Fruit fly (Drosophila melanogaster) whole organism, adult: Measurements from ENCODE around the gene CG2059.

Source experiments
- CG11617 ChIP-seq: fragments of 200-800 bp; sonication (Bioruptor generic); optimal IDR thresholded peaks from 2 replicates; lab custom pipeline; 2017; ENCODE audit warnings: mild to moderate bottlenecking, missing biosample characterization, missing genetic modification reagents, missing genetic modification characterization
- CG12768 ChIP-seq: fragments of 200-800 bp; sonication (Bioruptor generic); optimal IDR thresholded peaks from 2 replicates; lab custom pipeline; 2017; ENCODE audit warnings: missing biosample characterization, missing genetic modification characterization, mild to moderate bottlenecking, moderate library complexity, missing genetic modification reagents
- CG14711 ChIP-seq: fragments of 200-800 bp; sonication (Bioruptor generic); optimal IDR thresholded peaks from 2 replicates; lab custom pipeline; 2018; ENCODE audit warnings: missing biosample characterization, mild to moderate bottlenecking, missing genetic modification characterization, moderate library complexity
- CG1620 ChIP-seq: fragments of 200-800 bp; sonication (Bioruptor generic); optimal IDR thresholded peaks from 2 replicates; lab custom pipeline; 2016; ENCODE audit warnings: missing biosample characterization, missing genetic modification characterization
- CG33017 ChIP-seq: fragments of 200-800 bp; sonication (Bioruptor generic); optimal IDR thresholded peaks from 2 replicates; lab custom pipeline; 2018; ENCODE audit warnings: missing biosample characterization, mild to moderate bottlenecking, missing genetic modification characterization, moderate library complexity
- CG5204 ChIP-seq: fragments of 200-800 bp; sonication (Bioruptor generic); optimal IDR thresholded peaks from 2 replicates; lab custom pipeline; 2016; ENCODE audit warnings: missing biosample characterization, missing genetic modification characterization
- CG7045 ChIP-seq: fragments of 200-800 bp; sonication (Bioruptor generic); optimal IDR thresholded peaks from 2 replicates; lab custom pipeline; 2017; ENCODE audit warnings: missing biosample characterization, mild to moderate bottlenecking, missing genetic modification characterization
- CG7101 ChIP-seq: fragments of 200-800 bp; sonication (Bioruptor generic); optimal IDR thresholded peaks from 2 replicates; lab custom pipeline; 2018; ENCODE audit warnings: missing biosample characterization, mild to moderate bottlenecking, missing genetic modification characterization, moderate library complexity
- Clk ChIP-seq: fragments of 200-800 bp; sonication (Bioruptor generic); optimal IDR thresholded peaks from 2 replicates; lab custom pipeline; 2017; ENCODE audit warnings: missing biosample characterization, missing genetic modification characterization
- Crg-1 ChIP-seq: fragments of 200-800 bp; sonication (Bioruptor generic); optimal IDR thresholded peaks from 2 replicates; lab custom pipeline; 2016; ENCODE audit warnings: missing biosample characterization, missing genetic modification characterization
- Hr96 ChIP-seq: fragments of 200-800 bp; sonication (Bioruptor generic); optimal IDR thresholded peaks from 2 replicates; lab custom pipeline; 2016; ENCODE audit warnings: missing biosample characterization, missing genetic modification characterization
- Mnt ChIP-seq: fragments of 200-800 bp; sonication (Bioruptor generic); optimal IDR thresholded peaks from 2 replicates; lab custom pipeline; 2016; ENCODE audit warnings: missing biosample characterization, mild to moderate bottlenecking, missing genetic modification characterization
- bab1 ChIP-seq: fragments of 200-800 bp; sonication (Bioruptor generic); optimal IDR thresholded peaks from 3 replicates; lab custom pipeline; 2019; ENCODE audit warnings: missing biosample characterization, mild to moderate bottlenecking, missing genetic modification characterization, moderate library complexity
- cic ChIP-seq: fragments of 200-800 bp; sonication (Bioruptor generic); optimal IDR thresholded peaks from 2 replicates; lab custom pipeline; 2017; ENCODE audit warnings: missing biosample characterization, mild to moderate bottlenecking, missing genetic modification characterization, moderate library complexity
- cnc ChIP-seq, 2 experiments: fragments of >200 bp; optimal IDR thresholded peaks; 2 replicates each; lab custom pipeline; 2017
- kay ChIP-seq: fragments of 200-800 bp; sonication (Bioruptor generic); peaks from one replicate; lab custom pipeline; 2016; ENCODE audit warnings: missing biosample characterization, missing genetic modification characterization, borderline replicate concordance
- ovo ChIP-seq: fragments of 200-800 bp; sonication (Bioruptor generic); optimal IDR thresholded peaks from 2 replicates; lab custom pipeline; 2016; ENCODE audit warnings: missing biosample characterization, missing genetic modification characterization
- pad ChIP-seq: fragments of 200-800 bp; sonication (Bioruptor generic); optimal IDR thresholded peaks from 3 replicates; lab custom pipeline; 2017; ENCODE audit warnings: missing biosample characterization, missing genetic modification characterization, mild to moderate bottlenecking, moderate library complexity, missing genetic modification reagents
- tj ChIP-seq: fragments of 200-800 bp; sonication (Bioruptor generic); optimal IDR thresholded peaks from 3 replicates; lab custom pipeline; 2017; ENCODE audit warnings: missing biosample characterization, mild to moderate bottlenecking, missing genetic modification characterization, moderate library complexity
- toe ChIP-seq: fragments of 200-800 bp; sonication (Bioruptor generic); optimal IDR thresholded peaks from 2 replicates; lab custom pipeline; 2016; ENCODE audit warnings: missing biosample characterization, missing genetic modification characterization

The CG2059 gene

DNA sequence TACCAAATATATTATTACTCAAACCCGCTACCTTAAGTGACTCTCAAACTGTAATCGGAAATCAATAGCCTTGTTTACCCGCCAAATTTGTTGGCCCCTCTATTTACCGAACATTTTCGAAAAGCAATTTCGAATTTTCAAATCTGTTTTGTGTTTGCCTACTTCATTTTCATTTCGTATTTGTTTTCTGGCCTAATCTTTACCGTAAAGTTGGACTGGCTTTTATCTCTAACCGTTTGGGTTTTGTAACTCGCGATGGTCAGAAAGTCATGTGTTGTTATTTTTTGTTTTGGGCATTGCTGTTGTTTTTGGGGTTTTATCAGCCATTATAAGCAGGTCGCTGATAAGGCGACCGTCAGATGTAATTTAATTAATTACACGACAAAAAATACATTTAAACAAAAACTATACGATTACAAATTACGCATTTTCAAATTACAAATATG, 47.2 kb downstream of the CG2059 start:
- TF ChIP-seq CG7045 (GFP tag; lab: Kevin White, UChicago), result no peak
- TF ChIP-seq tj (GFP tag; lab: Kevin White, UChicago), result no peak
- TF ChIP-seq pad (GFP tag; lab: Kevin White, UChicago), result no peak
- no peak for TF ChIP-seq CG12768
- TF ChIP-seq CG33017 (tag; lab: Kevin White, UChicago), result no peak
- no peak for TF ChIP-seq Clk (GFP tag; lab: Kevin White, UChicago)
- TF ChIP-seq CG14711 (tag; lab: Kevin White, UChicago), result no peak
- TF ChIP-seq kay, result no peak
- TF ChIP-seq ovo (GFP tag; lab: Kevin White, UChicago), result no peak
- TF ChIP-seq toe, result no peak

DNA sequence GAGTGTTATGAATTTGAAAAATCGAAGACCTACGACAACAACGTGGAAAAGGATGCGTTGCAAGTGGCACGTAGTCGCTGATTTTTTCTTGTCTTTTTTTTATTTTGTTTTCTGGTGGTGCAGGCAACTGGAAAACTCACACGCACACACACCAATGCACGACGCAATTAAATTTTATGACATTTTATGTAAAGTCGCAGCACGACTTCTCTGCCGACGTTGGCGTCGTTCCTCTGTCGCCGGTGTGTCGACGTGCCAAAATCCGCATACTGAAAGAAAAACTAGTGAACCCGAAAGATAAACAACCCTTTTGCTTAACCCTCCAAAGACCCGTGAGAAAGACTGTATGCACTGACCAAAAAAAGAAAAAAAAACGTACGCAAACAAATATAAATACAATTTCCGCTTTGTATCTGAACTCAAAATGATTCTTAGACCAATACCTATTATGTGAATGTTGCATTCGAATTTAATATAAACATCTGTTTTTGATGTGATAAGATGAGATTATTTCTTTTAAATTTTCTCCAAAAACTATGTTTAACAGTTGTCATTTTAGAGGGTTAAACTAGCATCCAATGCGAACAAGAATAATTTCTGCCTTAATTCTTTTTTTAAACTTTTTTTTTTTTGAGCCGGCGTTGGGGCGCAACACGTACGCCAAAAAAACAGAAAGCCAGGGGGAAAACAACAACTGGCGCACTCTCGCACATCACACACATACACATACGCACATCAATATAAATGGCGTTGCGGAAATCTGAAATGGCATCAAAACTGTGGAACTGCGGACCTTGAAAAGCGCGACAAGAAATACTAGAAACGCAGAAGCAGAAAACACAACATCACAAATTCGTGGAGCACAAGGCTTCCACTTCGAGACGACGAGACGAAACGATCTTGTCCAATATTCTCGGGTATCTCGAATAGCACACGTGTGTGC, 48.0 kb downstream of the CG2059 start:
- TF ChIP-seq bab1 (GFP tag; lab: Kevin White, UChicago) (peak; percentile 63), CG12768 (no peak)

DNA sequence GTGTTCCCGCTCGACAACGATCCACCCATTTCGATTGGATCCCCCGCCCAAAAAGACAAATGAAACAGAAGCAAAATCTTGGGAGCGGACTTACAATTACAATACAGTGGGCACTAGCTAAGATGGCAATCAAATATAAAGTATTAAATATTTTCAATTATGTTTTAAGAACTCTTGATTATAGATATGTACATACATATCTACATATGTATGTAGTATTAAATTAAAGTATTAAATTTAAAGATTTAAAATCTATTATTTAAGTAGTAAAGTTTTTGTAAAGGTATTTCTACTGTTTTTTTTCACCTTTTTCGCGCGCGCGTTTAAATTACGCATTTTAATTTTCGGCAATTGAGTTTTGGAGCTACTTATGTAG, 48.6 kb downstream of the CG2059 start:
- TF ChIP-seq Crg-1 (GFP tag; lab: Kevin White, UChicago) (no peak), bab1 (GFP tag; lab: Kevin White, UChicago) (peak; percentile 51), CG14711 (tag; lab: Kevin White, UChicago) (peak; percentile 40), kay (no peak), CG1620 (no peak), CG7101 (tag; lab: Kevin White, UChicago) (peak; percentile 49), toe (no peak), cnc (optimal IDR thresholded peaks at IDR 0.05; lab: Kevin White, UChicago) (no peak)

DNA sequence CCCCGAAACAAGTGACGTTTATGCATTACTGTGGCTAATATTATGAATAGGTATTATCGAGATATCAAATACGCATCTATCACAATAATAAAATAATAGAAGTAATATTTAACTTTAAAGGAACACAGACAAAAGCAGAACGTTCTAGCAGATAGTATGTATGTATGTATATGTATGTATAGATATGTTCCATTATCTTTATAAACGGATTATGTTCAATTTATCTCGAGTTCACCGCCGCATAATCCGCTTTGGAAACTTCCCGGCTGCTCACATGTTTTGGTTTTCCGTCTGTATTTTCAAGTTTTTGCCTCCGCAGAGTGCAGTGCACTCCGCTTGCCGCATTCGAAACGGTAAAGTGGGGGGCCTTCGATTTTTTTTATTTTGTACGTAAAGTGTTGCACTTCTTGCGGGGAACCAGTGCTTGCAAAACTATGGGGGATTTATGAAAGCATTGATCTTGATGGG, 49.4 kb downstream of the CG2059 start:
- TF ChIP-seq CG12768, result no peak
- TF ChIP-seq CG7101 (tag; lab: Kevin White, UChicago), result peak; percentile 20

DNA sequence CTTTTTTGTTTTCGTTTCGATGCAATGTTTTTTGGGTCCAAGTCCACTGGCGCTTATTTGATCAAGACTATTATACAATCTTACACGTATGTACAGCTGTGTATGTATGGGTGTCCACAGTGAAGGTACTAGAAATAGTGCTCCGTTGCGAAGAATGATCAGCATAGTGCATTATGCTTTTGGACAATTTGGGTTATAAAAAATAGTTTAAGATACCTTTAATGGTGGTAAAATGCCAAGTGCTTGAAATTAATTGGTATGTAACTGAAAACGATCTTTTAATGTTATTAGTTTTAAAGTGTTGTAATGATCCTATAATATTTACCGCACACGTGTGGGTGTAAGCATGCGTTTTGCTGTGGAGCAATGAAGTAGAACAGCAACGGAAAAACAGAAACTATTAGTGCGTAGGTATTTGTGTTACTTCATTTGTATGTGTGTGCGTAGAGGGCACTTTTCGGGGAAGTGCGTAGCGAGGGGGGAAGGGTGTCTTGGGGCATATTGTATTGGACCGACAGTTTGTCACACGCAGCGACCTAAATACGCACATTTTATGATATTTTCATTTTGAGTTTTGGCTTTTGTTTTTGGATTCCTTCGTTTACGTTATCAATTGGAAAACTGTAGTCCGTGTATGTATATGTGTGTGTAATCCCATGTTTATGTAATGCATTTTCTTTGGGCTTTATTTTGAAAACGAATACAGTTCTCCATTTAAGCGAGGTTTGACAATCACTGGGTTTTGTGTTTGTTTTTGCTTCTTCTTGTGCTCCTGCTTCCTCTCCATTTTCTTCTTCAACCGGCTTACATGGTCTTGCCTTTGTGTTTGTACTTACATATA, 50.2 kb downstream of the CG2059 start:
- TF ChIP-seq CG11617 (no peak), cic (GFP tag; lab: Kevin White, UChicago) (no peak), cnc (optimal IDR thresholded peaks at IDR 0.05; lab: Kevin White, UChicago) (no peak), Crg-1 (GFP tag; lab: Kevin White, UChicago) (no peak), CG12768 (no peak), CG5204 (GFP tag; lab: Kevin White, UChicago) (no peak), CG14711 (tag; lab: Kevin White, UChicago) (peak; percentile 9), bab1 (GFP tag; lab: Kevin White, UChicago) (peak; percentile 61), CG1620 (no peak)

DNA sequence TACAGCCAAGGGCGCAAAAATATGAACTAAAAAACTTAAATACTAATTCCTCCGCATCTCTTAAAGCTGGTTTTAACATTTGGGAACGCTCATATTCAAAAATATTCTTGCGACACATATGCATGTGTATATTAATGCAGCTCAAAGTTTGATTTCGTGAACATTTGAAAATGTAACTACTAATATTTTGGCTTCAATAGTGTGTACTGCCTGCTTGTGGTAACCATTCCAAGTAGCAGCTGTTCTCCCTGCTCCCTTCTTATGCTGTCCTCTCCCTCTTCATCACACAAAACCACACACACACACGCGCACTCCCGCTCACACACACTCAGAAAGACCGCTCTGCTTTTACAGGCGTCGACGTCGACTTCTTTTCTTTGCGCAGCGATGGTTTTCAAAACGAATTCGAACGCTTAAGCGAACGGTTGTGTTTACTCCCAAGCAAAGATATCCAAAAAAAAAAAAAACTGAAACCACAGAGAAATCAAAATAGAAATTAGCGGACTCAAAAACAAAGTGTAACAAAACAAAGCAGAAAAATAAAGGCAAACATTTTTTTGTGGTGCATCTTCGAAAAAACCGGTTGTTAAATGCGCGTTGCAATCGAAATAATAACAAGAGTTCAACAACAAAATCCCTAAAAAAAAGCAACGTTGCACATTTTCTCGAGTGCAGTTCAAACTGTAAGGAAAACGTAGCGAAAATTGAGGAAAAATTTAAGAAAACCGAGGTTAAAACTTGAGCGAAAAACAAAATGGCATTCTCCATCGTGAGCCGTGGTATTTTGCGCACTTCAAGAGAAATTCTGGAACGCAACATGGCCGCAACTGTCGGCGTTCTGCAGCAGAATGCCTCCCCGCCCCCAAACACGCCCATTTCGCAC, 51.0 kb downstream of the CG2059 start, which contains the start of gene CBP:
CBP (plus strand) TSS at position 391 of the 883 bp plus-strand sequence.
- TF ChIP-seq toe, result no peak
- no peak for TF ChIP-seq Mnt (GFP tag; lab: Kevin White, UChicago)
- no peak for TF ChIP-seq kay
- TF ChIP-seq Hr96, result peak; percentile 48
- no peak for TF ChIP-seq CG5204 (GFP tag; lab: Kevin White, UChicago)
- TF ChIP-seq CG12768, result no peak
- TF ChIP-seq Crg-1 (GFP tag; lab: Kevin White, UChicago), result no peak
- TF ChIP-seq cic (GFP tag; lab: Kevin White, UChicago), result no peak
- peak; percentile 60 for TF ChIP-seq CG7101 (tag; lab: Kevin White, UChicago)
- TF ChIP-seq Clk (GFP tag; lab: Kevin White, UChicago), result no peak
- no peak for TF ChIP-seq cnc (optimal IDR thresholded peaks at IDR 0.05; lab: Kevin White, UChicago)
- peak; percentile 2 for TF ChIP-seq CG1620
- TF ChIP-seq tj (GFP tag; lab: Kevin White, UChicago), result no peak
- no peak for TF ChIP-seq CG11617
- no peak for TF ChIP-seq CG7045 (GFP tag; lab: Kevin White, UChicago)
- no peak for TF ChIP-seq pad (GFP tag; lab: Kevin White, UChicago)
- no peak for TF ChIP-seq CG33017 (tag; lab: Kevin White, UChicago)
- peak; percentile 69 for TF ChIP-seq bab1 (GFP tag; lab: Kevin White, UChicago)
- peak; percentile 41 for TF ChIP-seq CG14711 (tag; lab: Kevin White, UChicago)
- TF ChIP-seq ovo (GFP tag; lab: Kevin White, UChicago), result no peak
